Fruit fly (Drosophila melanogaster): ENCODE results near the gene Gclm.

dm6 chr3R:22717863-22718262, 31.6 kb upstream of the Gclm start:
- no peak for TF ChIP-seq psq (optimal IDR thresholded peaks at IDR 0.05)
- TF ChIP-seq pan (optimal IDR thresholded peaks at IDR 0.05), result no peak
- TF ChIP-seq EcR (GFP tag; optimal IDR thresholded peaks at IDR 0.05), result no peak

All from whole organism.